Worm (Caenorhabditis elegans) whole organism, young adult: Measurements from ENCODE around the gene pdhk-2.

Source experiments
- F33H1.4 ChIP-seq: fragments of 200-800 bp; sonication (Bioruptor generic); IDR thresholded peaks from 2 replicates; pipeline ENCODE4 v1.3.6; 2022; ENCODE audit warnings: missing genetic modification reagents, missing genetic modification characterization, missing compliant biosample characterization
- akir-1 ChIP-seq: fragments of 200-800 bp; sonication (Bioruptor generic); optimal IDR thresholded peaks from 2 replicates; lab custom pipeline; 2018; ENCODE audit warnings: mild to moderate bottlenecking, missing genetic modification characterization, moderate library complexity, missing compliant biosample characterization
- him-1 ChIP-seq: sonication (generic microtip); optimal IDR thresholded peaks from 2 replicates; lab custom pipeline; 2016; ENCODE audit warnings: missing genotype, missing genetic modification reagents, missing genetic modification characterization, missing compliant biosample characterization
- hsf-1 ChIP-seq: fragments of 200-800 bp; sonication (Bioruptor generic); IDR thresholded peaks from 2 replicates; pipeline ENCODE4 v1.3.6; 2022; ENCODE audit warnings: missing genetic modification reagents, missing genetic modification characterization, missing compliant biosample characterization
- pha-4 ChIP-seq: fragments of 150-350 bp; sonication (generic microtip); optimal IDR thresholded peaks from 2 replicates; lab custom pipeline; 2014; ENCODE audit warnings: missing biosample characterization, missing genetic modification reagents, missing genetic modification characterization
- snpc-1.3 ChIP-seq: sonication (generic microtip); optimal IDR thresholded peaks from 2 replicates; lab custom pipeline; 2017; ENCODE audit warnings: missing genetic modification characterization, mild to moderate bottlenecking, missing compliant biosample characterization, antibody characterized with exemption, moderate library complexity, missing genotype, missing genetic modification reagents; ENCODE audit not compliant: insufficient read depth
- unc-62 ChIP-seq: fragments of 150-350 bp; optimal IDR thresholded peaks from 2 replicates; lab custom pipeline; 2014; ENCODE audit warnings: missing biosample characterization, missing genetic modification reagents, missing genetic modification characterization

- no peak for TF ChIP-seq F33H1.4 (GFP tag; lab: Robert Waterston, UW)
- no peak for TF ChIP-seq hsf-1
- TF ChIP-seq pha-4 (tag; lab: Kevin White, UChicago): no peak
- TF ChIP-seq akir-1 (GFP tag; lab: Kevin White, UChicago): no peak
- TF ChIP-seq snpc-1.3: no peak
- TF ChIP-seq unc-62 (GFP tag; lab: Kevin White, UChicago): no peak
- TF ChIP-seq him-1 (tag; lab: Kevin White, UChicago): no peak
Measured at ce11 chrIII:8775953-8776352, 34.7 kb upstream of the pdhk-2 start, which contains the start of gene snap-29.
